Fruit fly (Drosophila melanogaster) whole organism, larva: ENCODE data around the gene Dsor1.

Experiments
- noc ChIP-seq: fragments of 200-800 bp; sonication (Bioruptor generic); optimal IDR thresholded peaks from 3 replicates; lab custom pipeline; 2019; ENCODE audit warnings: missing biosample characterization, mild to moderate bottlenecking, missing genetic modification characterization, moderate library complexity

Gene Dsor1

dm6 chrX:9247171-9247783 lies at the start of gene Dsor1, which contains the start of gene amx:
Gene Dsor1, plus strand, starts transcription at chrX:9247342.
Gene amx, minus strand, starts transcription at chrX:9247336.
- no peak for TF ChIP-seq noc

- TF ChIP-seq noc: no peak
These were observed 46.9 kb upstream of the Dsor1 start for dm6 chrX:9200234-9200633.

DNA sequence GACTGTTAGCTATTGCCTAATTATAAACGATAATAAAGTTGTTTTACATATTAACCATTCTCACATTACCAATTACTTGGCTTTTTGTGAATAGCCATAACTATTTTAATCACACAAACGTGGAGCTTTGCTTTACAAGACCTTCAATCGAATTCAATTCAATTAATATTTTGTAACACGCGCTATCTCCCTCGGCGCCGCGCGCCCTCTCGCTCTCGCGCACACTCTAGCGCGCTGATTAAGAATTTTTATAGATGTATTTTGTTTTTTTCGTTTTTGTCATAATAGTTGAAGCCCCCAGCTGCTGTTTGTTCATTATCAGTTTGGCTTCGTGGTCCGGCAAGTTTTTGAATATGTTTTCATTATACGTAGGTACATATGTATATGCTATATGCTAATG lies 46.1 kb upstream of the Dsor1 start:
- no peak for TF ChIP-seq noc

DNA sequence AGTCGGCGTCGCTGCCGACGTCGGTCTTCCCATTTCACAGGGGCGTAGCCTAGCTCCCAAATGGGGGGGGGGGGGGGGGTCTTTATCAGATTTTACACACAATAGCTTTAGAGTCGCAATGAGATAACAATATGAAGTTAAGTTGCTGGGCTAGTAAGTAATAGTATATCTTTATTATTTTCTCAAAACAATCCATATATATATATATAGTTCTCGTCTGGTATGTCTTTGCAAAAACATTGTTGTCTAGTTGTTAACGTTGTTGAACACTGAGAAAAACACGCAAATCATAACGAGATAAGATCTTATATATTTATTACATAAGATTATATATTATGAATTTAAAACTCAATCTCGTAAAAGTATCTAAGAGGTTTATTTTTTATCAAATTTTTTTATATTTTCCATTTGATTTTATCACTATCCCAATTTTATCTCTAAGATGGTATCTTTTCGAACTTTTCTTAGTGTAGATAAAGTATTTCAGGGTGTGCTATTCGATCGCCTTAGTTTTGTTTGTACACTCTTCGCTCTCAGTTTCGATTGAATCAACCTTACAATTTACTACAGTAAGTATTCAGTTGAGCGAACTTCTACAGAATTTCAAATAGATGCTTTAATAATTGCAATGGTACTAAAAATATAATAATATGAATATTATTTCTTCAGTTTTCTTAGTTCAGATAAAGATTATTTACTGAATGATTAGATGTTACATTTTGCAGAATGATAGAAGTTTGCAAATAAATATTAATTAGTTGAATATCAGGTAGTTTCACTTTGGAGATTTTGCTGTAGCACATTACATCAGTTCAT lies 45.1 kb upstream of the Dsor1 start:
- peak; percentile 91 for TF ChIP-seq noc

DNA sequence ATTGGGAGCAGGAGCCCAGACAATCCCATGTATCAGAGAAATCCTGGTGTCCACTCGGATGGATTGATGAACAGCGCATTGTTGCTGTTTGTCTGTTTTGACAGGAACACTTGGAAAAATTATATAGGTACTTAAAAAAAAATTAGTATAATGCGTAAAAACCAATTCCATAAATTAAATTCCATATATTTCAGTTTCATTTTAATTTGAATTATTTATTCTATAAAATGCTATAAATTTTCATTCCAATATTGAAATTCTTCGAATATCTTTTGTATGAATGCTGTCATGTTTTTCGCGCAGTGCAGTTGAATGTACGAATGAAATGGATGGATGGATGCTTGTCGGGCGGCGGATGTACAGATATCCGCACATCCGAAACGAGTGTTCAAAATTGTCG lies 36.4 kb upstream of the Dsor1 start, which contains the start of gene SmydA-9:
Gene SmydA-9, minus strand, starts transcription at position 101 of the 400 bp plus-strand sequence.
- TF ChIP-seq noc: no peak

DNA sequence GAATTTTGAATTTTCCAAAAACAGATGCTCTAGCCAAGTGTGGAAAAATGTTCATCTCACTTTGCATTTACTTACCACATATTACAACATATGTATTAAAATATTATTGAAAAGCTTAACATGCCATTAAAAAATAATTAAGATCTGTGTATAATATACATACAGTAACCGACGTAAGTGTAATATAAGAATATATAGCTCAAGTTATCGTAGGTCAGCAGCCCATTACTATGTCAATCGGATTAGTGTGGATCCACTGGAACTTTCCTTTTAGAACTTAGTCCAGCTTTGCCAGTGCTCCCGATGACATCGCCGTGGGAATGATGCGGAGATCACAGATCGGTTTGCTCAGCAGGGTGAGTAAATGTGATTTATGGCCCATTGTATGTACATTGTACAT lies 32.6 kb upstream of the Dsor1 start, which contains the start of gene Obp8a:
Gene Obp8a, plus strand, starts transcription at position 301 of the 400 bp plus-strand sequence.
- no peak for TF ChIP-seq noc

DNA sequence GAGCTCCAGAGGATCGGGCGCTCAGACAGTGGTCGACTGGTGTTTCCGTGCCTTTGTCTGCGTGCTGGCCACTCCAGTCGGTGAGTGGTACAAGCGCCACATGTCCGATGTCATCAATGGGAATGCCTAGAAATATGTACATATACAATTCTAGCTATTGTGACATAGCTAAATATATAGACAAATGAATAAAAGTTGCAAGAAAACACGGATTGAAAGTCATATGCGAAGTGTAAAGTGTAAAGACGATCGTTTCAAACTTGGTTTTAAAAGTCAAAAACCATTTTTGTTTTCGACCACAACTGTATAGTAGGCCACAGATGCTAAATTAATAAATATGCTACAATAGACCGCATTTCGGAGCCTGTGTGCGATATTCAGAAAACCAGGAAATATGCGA lies 31.7 kb upstream of the Dsor1 start, which contains the start of gene CG15368:
Gene CG15368, plus strand, starts transcription at position 301 of the 400 bp plus-strand sequence.
- no peak for TF ChIP-seq noc

DNA sequence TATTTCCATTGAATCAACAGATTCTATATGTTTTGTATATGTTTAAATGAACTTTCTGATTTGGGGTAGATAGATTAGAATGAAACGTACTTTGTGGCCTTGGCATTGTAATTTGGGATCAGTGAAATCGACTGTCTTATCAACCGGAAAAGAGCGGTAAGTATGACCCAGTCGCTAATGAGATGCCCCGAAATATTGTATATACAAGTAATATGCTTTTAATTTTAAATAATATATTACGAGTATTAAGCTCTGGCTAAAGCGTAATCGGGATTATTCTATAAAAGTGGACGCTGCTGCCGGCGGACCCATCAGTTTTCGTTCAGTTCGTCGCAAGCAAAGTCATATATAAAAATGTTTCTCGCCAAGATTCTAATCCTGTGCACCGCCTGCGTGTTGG lies 30.6 kb upstream of the Dsor1 start, which contains the start of gene CG15369:
Gene CG15369, plus strand, starts transcription at position 301 of the 400 bp plus-strand sequence.
- no peak for TF ChIP-seq noc

- no peak for TF ChIP-seq noc
These were observed 26.7 kb upstream of the Dsor1 start for dm6 chrX:9220434-9220833.

DNA sequence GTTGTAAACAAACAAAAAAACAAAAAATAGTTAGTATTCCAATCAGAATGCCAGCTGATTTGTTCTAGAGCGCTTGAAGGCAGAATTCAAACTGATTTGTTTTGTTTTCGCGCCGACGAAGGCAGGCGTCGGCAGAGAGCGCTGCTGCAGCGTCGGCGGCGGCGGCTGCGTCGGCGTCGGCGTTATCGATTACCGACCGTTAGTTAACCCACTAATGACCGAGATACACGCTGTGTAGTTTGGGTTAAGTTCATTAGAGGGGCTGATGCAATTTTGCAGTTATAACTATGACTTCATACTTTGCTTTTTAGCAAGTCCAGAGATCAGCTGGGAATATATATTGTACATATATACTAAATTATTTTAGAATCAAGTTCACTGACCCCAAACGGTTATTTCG lies 24.0 kb upstream of the Dsor1 start, which contains the start of gene t:
Gene t, minus strand, starts transcription at position 76 of the 400 bp plus-strand sequence.
- peak; percentile 15 for TF ChIP-seq noc

dm6 chrX:9224423-9224822 lies 22.7 kb upstream of the Dsor1 start:
- TF ChIP-seq noc: no peak

- no peak for TF ChIP-seq noc
These were observed 22.0 kb upstream of the Dsor1 start, which contains the start of gene CG15370 for dm6 chrX:9225137-9225536. Gene CG15370, plus strand, starts transcription at chrX:9225437.

dm6 chrX:9226837-9227236 lies 20.3 kb upstream of the Dsor1 start, which contains the start of gene Gr8a:
Gene Gr8a, plus strand, starts transcription at chrX:9227137.
- TF ChIP-seq noc: no peak

dm6 chrX:9232199-9232598 lies 14.9 kb upstream of the Dsor1 start, which contains the start of gene CG12121:
Gene CG12121, minus strand, starts transcription at chrX:9232378.
- TF ChIP-seq noc: no peak

dm6 chrX:9236485-9236884 lies 10.7 kb upstream of the Dsor1 start, which contains the start of gene Ir8a:
Gene Ir8a, minus strand, starts transcription at chrX:9236585.
- TF ChIP-seq noc: no peak

DNA sequence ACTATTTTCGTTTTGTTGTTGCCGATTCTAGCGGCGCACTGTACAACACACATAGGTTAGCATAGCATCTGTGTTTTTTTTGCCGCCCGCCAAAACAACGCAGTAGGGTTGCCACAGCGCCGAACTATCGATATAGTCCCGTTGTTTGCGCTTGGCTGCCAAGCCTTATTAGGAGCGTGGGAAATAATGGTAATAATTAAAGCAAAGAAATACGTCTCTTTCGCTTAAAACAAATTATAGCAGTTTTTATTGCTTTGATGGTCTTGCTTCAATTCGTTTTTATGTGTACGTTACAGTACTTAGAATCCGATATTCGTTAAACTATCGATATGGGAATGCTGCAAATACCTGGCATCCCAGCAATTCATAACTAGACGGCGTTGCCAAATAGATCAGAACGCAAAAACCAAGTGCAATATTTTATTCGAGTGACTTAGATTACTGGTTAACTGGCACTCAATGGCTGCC lies 3.7 kb upstream of the Dsor1 start, which contains the start of the genes mxc and Larp7:
Gene mxc, minus strand, starts transcription at position 51 of the 468 bp plus-strand sequence.
Gene Larp7, plus strand, starts transcription at position 401 of the 468 bp plus-strand sequence.
- no peak for TF ChIP-seq noc

- no peak for TF ChIP-seq noc
These were observed 898 bp downstream of the Dsor1 start for dm6 chrX:9248040-9248439.
